Worm (Caenorhabditis elegans) whole organism, late embryonic: ENCODE data around the gene ebp-2.

Experiments used
- pqm-1 ChIP-seq: sonication (generic microtip); optimal IDR thresholded peaks from 2 replicates; lab custom pipeline; 2016; ENCODE audit warnings: missing genetic modification characterization, missing compliant biosample characterization
- sox-4 ChIP-seq: sonication (generic microtip); optimal IDR thresholded peaks from 2 replicates; lab custom pipeline; 2017; ENCODE audit warnings: mild to moderate bottlenecking, missing genetic modification characterization, inconsistent platforms, missing compliant biosample characterization

ce11 chrII:11448753-11449152 is 6.2 kb downstream of the ebp-2 start, which contains the start of gene W02B12.1:
- no peak for TF ChIP-seq pqm-1 (tag; lab: Kevin White, UChicago)
- TF ChIP-seq sox-4 (tag; lab: Kevin White, UChicago): no peak
